Worm (Caenorhabditis elegans) whole organism, young adult: ENCODE data around the gene B0334.20.

Experiments
- B0019.2 ChIP-seq: fragments of 200-800 bp; sonication (Bioruptor generic); conservative IDR thresholded peaks from 2 replicates; pipeline ENCODE4 v1.3.6; 2022; ENCODE audit warnings: missing genetic modification reagents, missing genetic modification characterization, missing compliant biosample characterization
- B0035.1 ChIP-seq: sonication (generic microtip); optimal IDR thresholded peaks from 2 replicates; lab custom pipeline; 2016; ENCODE audit warnings: missing genetic modification characterization, mild to moderate bottlenecking, missing compliant biosample characterization, missing genotype, missing genetic modification reagents
- F23B12.7 ChIP-seq: sonication (generic microtip); optimal IDR thresholded peaks from 2 replicates; lab custom pipeline; 2017; ENCODE audit warnings: missing genetic modification characterization, mild to moderate bottlenecking, missing compliant biosample characterization, antibody characterized with exemption, moderate library complexity; ENCODE audit not compliant: insufficient read depth
- F37B4.10 ChIP-seq: fragments of 200-800 bp; sonication (Bioruptor generic); IDR thresholded peaks from 2 replicates; pipeline ENCODE4 v1.3.6; 2022; ENCODE audit warnings: missing genetic modification characterization, missing compliant biosample characterization
- F49E8.2 ChIP-seq: sonication (generic microtip); optimal IDR thresholded peaks from 3 replicates; lab custom pipeline; 2017; ENCODE audit warnings: missing genetic modification characterization, mild to moderate bottlenecking, missing compliant biosample characterization, antibody characterized with exemption, moderate library complexity; ENCODE audit not compliant: insufficient read depth
- F52B5.7 ChIP-seq: sonication (generic microtip); optimal IDR thresholded peaks from 2 replicates; lab custom pipeline; 2016; ENCODE audit warnings: mild to moderate bottlenecking, missing genetic modification characterization, missing compliant biosample characterization
- F57C9.4 ChIP-seq: sonication (generic microtip); optimal IDR thresholded peaks from 2 replicates; lab custom pipeline; 2017; ENCODE audit warnings: mild to moderate bottlenecking, missing genetic modification characterization, missing compliant biosample characterization
- K11D2.4 ChIP-seq: fragments of 200-800 bp; sonication (Bioruptor generic); IDR thresholded peaks from 2 replicates; pipeline ENCODE4 v1.3.6; 2022; ENCODE audit warnings: missing genetic modification reagents, missing genetic modification characterization, missing compliant biosample characterization
- K12H6.12 ChIP-seq: fragments of 200-800 bp; sonication (Bioruptor generic); optimal IDR thresholded peaks from 2 replicates; lab custom pipeline; 2018; ENCODE audit warnings: mild to moderate bottlenecking, missing genetic modification characterization, missing compliant biosample characterization
- Y95B8A.8 ChIP-seq: fragments of 200-800 bp; sonication (Bioruptor generic); IDR thresholded peaks from 2 replicates; pipeline ENCODE4 v1.3.6; 2022; ENCODE audit warnings: missing genetic modification reagents, missing genetic modification characterization, missing compliant biosample characterization
- akir-1 ChIP-seq: fragments of 200-800 bp; sonication (Bioruptor generic); optimal IDR thresholded peaks from 2 replicates; lab custom pipeline; 2018; ENCODE audit warnings: mild to moderate bottlenecking, missing genetic modification characterization, moderate library complexity, missing compliant biosample characterization
- aptf-3 ChIP-seq: fragments of 200-800 bp; sonication (Bioruptor generic); IDR thresholded peaks from 2 replicates; pipeline ENCODE4 v1.3.6; 2022; ENCODE audit warnings: missing genetic modification characterization, missing compliant biosample characterization
- attf-3 ChIP-seq: fragments of 200-800 bp; sonication (Bioruptor generic); conservative IDR thresholded peaks from 2 replicates; pipeline ENCODE4 v1.3.6; 2022; ENCODE audit warnings: missing genetic modification reagents, missing genetic modification characterization, missing compliant biosample characterization
- attf-6 ChIP-seq: fragments of 200-800 bp; sonication (Bioruptor generic); IDR thresholded peaks from 2 replicates; pipeline ENCODE4 v1.3.6; 2022; ENCODE audit warnings: missing genetic modification reagents, missing genetic modification characterization, missing compliant biosample characterization
- cebp-1 ChIP-seq, 2 experiments: fragments of 200-800 bp in 1 of 2; sonication (Bioruptor generic) in 1 of 2; sonication (generic microtip) in 1 of 2; IDR thresholded peaks in 1 of 2; optimal IDR thresholded peaks in 1 of 2; 2 replicates each; pipeline versions ENCODE4 v1.3.6 to Lab custom; 2017 to 2022; ENCODE audit warnings: missing compliant biosample characterization in 2 of 2, missing genetic modification characterization in 2 of 2, mild to moderate bottlenecking in 1 of 2, missing genetic modification reagents in 1 of 2, moderate library complexity in 1 of 2
- ceh-100 ChIP-seq: fragments of 200-800 bp; sonication (Bioruptor generic); IDR thresholded peaks from 2 replicates; pipeline ENCODE4 v1.3.6; 2022; ENCODE audit warnings: missing genetic modification reagents, missing genetic modification characterization, missing compliant biosample characterization
- ceh-27 ChIP-seq: fragments of 200-800 bp; sonication (Bioruptor generic); optimal IDR thresholded peaks from 2 replicates; lab custom pipeline; 2018; ENCODE audit warnings: mild to moderate bottlenecking, missing genetic modification characterization, moderate library complexity, missing compliant biosample characterization
- ceh-91 ChIP-seq: fragments of 200-800 bp; sonication (Bioruptor generic); IDR thresholded peaks from 2 replicates; pipeline ENCODE4 v1.3.6; 2022; ENCODE audit warnings: missing genetic modification reagents, missing genetic modification characterization, missing compliant biosample characterization
- chd-7 ChIP-seq: sonication (generic microtip); optimal IDR thresholded peaks from 2 replicates; lab custom pipeline; 2016; ENCODE audit warnings: mild to moderate bottlenecking, missing genetic modification characterization, moderate library complexity, missing compliant biosample characterization
- efl-1 ChIP-seq: fragments of 150-350 bp; optimal IDR thresholded peaks from 2 replicates; lab custom pipeline; 2014; ENCODE audit warnings: missing biosample characterization, missing genetic modification reagents, missing genetic modification characterization
- egl-18 ChIP-seq: fragments of 200-800 bp; sonication (Bioruptor generic); IDR thresholded peaks from 2 replicates; pipeline ENCODE4 v1.3.6; 2022; ENCODE audit warnings: missing genetic modification reagents, missing genetic modification characterization, missing compliant biosample characterization
- ekl-4 ChIP-seq: fragments of 200-800 bp; sonication (Bioruptor generic); IDR thresholded peaks from 2 replicates; pipeline ENCODE4 v1.3.6; 2022; ENCODE audit warnings: missing genetic modification reagents, missing genetic modification characterization, missing compliant biosample characterization
- him-1 ChIP-seq: sonication (generic microtip); optimal IDR thresholded peaks from 2 replicates; lab custom pipeline; 2016; ENCODE audit warnings: missing genotype, missing genetic modification reagents, missing genetic modification characterization, missing compliant biosample characterization
- hrde-1 ChIP-seq: sonication (generic microtip); optimal IDR thresholded peaks from 2 replicates; lab custom pipeline; 2016; ENCODE audit warnings: missing genetic modification characterization, mild to moderate bottlenecking, missing compliant biosample characterization, moderate library complexity, missing genotype, missing genetic modification reagents, borderline replicate concordance
- lag-1 ChIP-seq: fragments of 200-800 bp; sonication (Bioruptor generic); IDR thresholded peaks from 2 replicates; pipeline ENCODE4 v1.3.6; 2022; ENCODE audit warnings: missing genetic modification reagents, missing genetic modification characterization, missing compliant biosample characterization
- lin-35 ChIP-seq, 3 experiments: fragments of 150-350 bp in 2 of 3; sonication (generic microtip) in 1 of 3; optimal IDR thresholded peaks; 2 replicates each; lab custom pipeline; 2014 to 2018; ENCODE audit warnings: missing biosample characterization in 3 of 3, missing genetic modification characterization in 3 of 3, missing genetic modification reagents in 3 of 3
- lir-1 ChIP-seq: fragments of 200-800 bp; sonication (Bioruptor generic); conservative IDR thresholded peaks from 2 replicates; pipeline ENCODE4 v1.3.6; 2022; ENCODE audit warnings: missing genetic modification reagents, missing genetic modification characterization, missing compliant biosample characterization
- lsl-1 ChIP-seq: fragments of 200-800 bp; sonication (Bioruptor generic); optimal IDR thresholded peaks from 2 replicates; lab custom pipeline; 2018; ENCODE audit warnings: mild to moderate bottlenecking, missing genetic modification characterization, moderate library complexity, missing compliant biosample characterization
- lsy-27 ChIP-seq: sonication (generic microtip); optimal IDR thresholded peaks from 2 replicates; lab custom pipeline; 2017; ENCODE audit warnings: missing genetic modification characterization, mild to moderate bottlenecking, missing compliant biosample characterization, antibody characterized with exemption, missing genotype, borderline replicate concordance; ENCODE audit not compliant: insufficient read depth
- madf-8 ChIP-seq: fragments of 200-800 bp; sonication (Bioruptor generic); conservative IDR thresholded peaks from 2 replicates; pipeline ENCODE4 v1.3.6; 2022; ENCODE audit warnings: missing genetic modification reagents, missing genetic modification characterization, missing compliant biosample characterization
- mcd-1 ChIP-seq: fragments of 200-800 bp; sonication (Bioruptor generic); IDR thresholded peaks from 2 replicates; pipeline ENCODE4 v1.3.6; 2022; ENCODE audit warnings: missing genetic modification reagents, missing genetic modification characterization, missing compliant biosample characterization
- mes-4 ChIP-seq: sonication (generic microtip); optimal IDR thresholded peaks from 2 replicates; lab custom pipeline; 2016; ENCODE audit warnings: missing genotype, missing genetic modification characterization, missing compliant biosample characterization
- nfya-1 ChIP-seq: sonication (generic microtip); optimal IDR thresholded peaks from 2 replicates; lab custom pipeline; 2017; ENCODE audit warnings: antibody characterized with exemption, missing compliant biosample characterization, missing genetic modification characterization, borderline replicate concordance; ENCODE audit not compliant: insufficient read depth
- nfyb-1 ChIP-seq: fragments of 200-800 bp; sonication (Bioruptor generic); IDR thresholded peaks from 2 replicates; pipeline ENCODE4 v1.3.6; 2022; ENCODE audit warnings: missing genetic modification reagents, missing genetic modification characterization, missing compliant biosample characterization
- nhr-179 ChIP-seq: sonication (generic microtip); optimal IDR thresholded peaks from 2 replicates; lab custom pipeline; 2016; ENCODE audit warnings: mild to moderate bottlenecking, missing genetic modification characterization, missing compliant biosample characterization
- nhr-80 ChIP-seq: sonication (generic microtip); optimal IDR thresholded peaks from 2 replicates; lab custom pipeline; 2016; ENCODE audit warnings: missing genetic modification characterization, missing compliant biosample characterization
- rpc-1 ChIP-seq, 2 experiments: fragments of 150-350 bp in 1 of 2; sonication (generic microtip) in 1 of 2; optimal IDR thresholded peaks; 2 replicates each; lab custom pipeline; 2014 to 2018; ENCODE audit warnings: missing biosample characterization in 1 of 2, missing genetic modification characterization in 1 of 2, missing genetic modification reagents in 1 of 2, missing genotype in 1 of 2
- tbp1 ChIP-seq: fragments of 200-800 bp; sonication (Bioruptor generic); optimal IDR thresholded peaks from 2 replicates; lab custom pipeline; 2018; ENCODE audit warnings: mild to moderate bottlenecking, missing genetic modification characterization, missing compliant biosample characterization
- tbx-9 ChIP-seq: sonication (generic microtip); optimal IDR thresholded peaks from 2 replicates; lab custom pipeline; 2016; ENCODE audit warnings: borderline replicate concordance, missing genetic modification characterization, inconsistent platforms, missing compliant biosample characterization
- tlf-1 ChIP-seq: fragments of 200-800 bp; sonication (Bioruptor generic); optimal IDR thresholded peaks from 2 replicates; lab custom pipeline; 2018; ENCODE audit warnings: mild to moderate bottlenecking, missing genetic modification characterization, missing compliant biosample characterization
- zfh-2 ChIP-seq: fragments of 200-800 bp; sonication (Bioruptor generic); conservative IDR thresholded peaks from 2 replicates; pipeline ENCODE4 v1.3.6; 2022; ENCODE audit warnings: missing genetic modification reagents, missing genetic modification characterization, missing compliant biosample characterization
- zim-3 ChIP-seq: sonication (generic microtip); optimal IDR thresholded peaks from 2 replicates; lab custom pipeline; 2017; ENCODE audit warnings: mild to moderate bottlenecking, missing genetic modification characterization, moderate library complexity, missing compliant biosample characterization
- ztf-25 ChIP-seq: fragments of 200-800 bp; sonication (Bioruptor generic); IDR thresholded peaks from 2 replicates; pipeline ENCODE4 v1.3.6; 2022; ENCODE audit warnings: missing genetic modification reagents, missing genetic modification characterization, missing compliant biosample characterization
- ztf-26 ChIP-seq: sonication (generic microtip); optimal IDR thresholded peaks from 2 replicates; lab custom pipeline; 2017; ENCODE audit warnings: missing genetic modification characterization, missing compliant biosample characterization
- ztf-28 ChIP-seq: fragments of 200-800 bp; sonication (Bioruptor generic); IDR thresholded peaks from 2 replicates; pipeline ENCODE4 v1.3.6; 2022; ENCODE audit warnings: missing genetic modification reagents, missing genetic modification characterization, missing compliant biosample characterization
- ztf-3 ChIP-seq: fragments of 200-800 bp; sonication (Bioruptor generic); optimal IDR thresholded peaks from 2 replicates; lab custom pipeline; 2018; ENCODE audit warnings: mild to moderate bottlenecking, missing genetic modification characterization, missing compliant biosample characterization

Gene B0334.20

DNA sequence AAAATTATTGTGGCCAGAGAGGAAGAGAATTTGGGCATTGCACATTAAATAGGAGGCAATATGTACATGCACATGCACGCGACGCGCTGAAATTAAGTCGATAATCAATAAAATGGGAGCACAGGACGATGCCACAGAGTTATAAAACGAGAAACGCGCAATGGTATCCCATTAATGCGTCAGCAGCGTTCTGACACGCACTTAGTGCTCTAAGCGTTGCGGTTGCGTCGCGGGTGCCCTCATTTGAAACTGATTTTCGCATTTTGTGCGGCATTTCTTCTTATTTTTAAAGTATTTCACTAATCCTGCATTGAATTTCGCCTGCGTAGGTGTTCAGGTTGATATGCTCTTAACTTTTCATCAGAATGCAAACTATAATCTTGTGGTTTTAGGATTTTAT is 47.2 kb downstream of the B0334.20 start, which contains the start of gene rsp-1 (continued):
- TF ChIP-seq lin-35 (GFP tag; optimal IDR thresholded peaks at IDR 0.05; lab: Kevin White, UChicago) (peak in 2 of 3 experiments; percentile 74 to 93), lir-1 (GFP tag; lab: Robert Waterston, UW) (0 out of 2 replicates have a peak, but pooled peaks have one; percentile 39), ceh-27 (GFP tag; lab: Kevin White, UChicago) (peak; percentile 85), nfya-1 (no peak), F37B4.10 (GFP tag; lab: Robert Waterston, UW) (no peak), tlf-1 (peak; percentile 87), mes-4 (tag; lab: Kevin White, UChicago) (no peak), ceh-100 (GFP tag; lab: Robert Waterston, UW) (peak; percentile 78), efl-1 (GFP tag; lab: Kevin White, UChicago) (peak; percentile 60), attf-6 (no peak; the same call in 1 of the 2 replicates), Y95B8A.8 (GFP tag; lab: Robert Waterston, UW) (peak; percentile 93), ztf-28 (GFP tag; lab: Robert Waterston, UW) (0 out of 2 replicates have a peak, but pooled peaks have one; percentile 49), ztf-26 (tag; lab: Kevin White, UChicago) (peak; percentile 71), egl-18 (GFP tag; lab: Robert Waterston, UW) (0 out of 2 replicates have a peak, but pooled peaks have one; percentile 30), lsl-1 (GFP tag; lab: Kevin White, UChicago) (peak; percentile 79), rpc-1 (optimal IDR thresholded peaks at IDR 0.05; lab: Kevin White, UChicago) (no peak), rpc-1 (tag; optimal IDR thresholded peaks at IDR 0.05; lab: Kevin White, UChicago) (no peak), ztf-25 (GFP tag; lab: Robert Waterston, UW) (no peak), cebp-1 (GFP tag; IDR thresholded peaks at IDR 0.05; lab: Robert Waterston, UW) (peak; percentile 52), cebp-1 (tag; optimal IDR thresholded peaks at IDR 0.05; lab: Kevin White, UChicago) (peak; percentile 89), him-1 (no peak), F52B5.7 (tag; lab: Kevin White, UChicago) (peak; percentile 16), ceh-91 (GFP tag; lab: Robert Waterston, UW) (peak; percentile 73), attf-3 (GFP tag; lab: Robert Waterston, UW) (peak; percentile 79), akir-1 (GFP tag; lab: Kevin White, UChicago) (no peak), aptf-3 (GFP tag; lab: Robert Waterston, UW) (no peak), B0019.2 (peak; percentile 67; the same call in 1 of the 2 replicates), tbx-9 (tag; lab: Kevin White, UChicago) (no peak), hrde-1 (tag; lab: Kevin White, UChicago) (peak; percentile 36), madf-8 (GFP tag; lab: Robert Waterston, UW) (peak; percentile 57), B0035.1 (tag; lab: Kevin White, UChicago) (peak; percentile 14), F23B12.7 (tag; lab: Kevin White, UChicago) (peak; percentile 85), zim-3 (tag; lab: Kevin White, UChicago) (no peak), F57C9.4 (no peak), mcd-1 (GFP tag; lab: Robert Waterston, UW) (peak; percentile 90), nhr-80 (tag; lab: Kevin White, UChicago) (peak; percentile 95), nhr-179 (no peak), nfyb-1 (GFP tag; lab: Robert Waterston, UW) (peak; percentile 86), lag-1 (GFP tag; lab: Robert Waterston, UW) (0 out of 2 replicates have a peak, but pooled peaks have one; percentile 48), ekl-4 (GFP tag; lab: Robert Waterston, UW) (peak; percentile 94), K12H6.12 (tag; lab: Kevin White, UChicago) (peak; percentile 80), chd-7 (tag; lab: Kevin White, UChicago) (peak; percentile 64), zfh-2 (GFP tag; lab: Robert Waterston, UW) (peak; percentile 74), ztf-3 (GFP tag; lab: Kevin White, UChicago) (no peak), K11D2.4 (GFP tag; lab: Robert Waterston, UW) (peak; percentile 88), tbp1 (peak; percentile 72), F49E8.2 (tag; lab: Kevin White, UChicago) (peak; percentile 53), lsy-27 (tag; lab: Kevin White, UChicago) (no peak)
